Worm (Caenorhabditis elegans): ENCODE data around the gene C15H11.13.

The C15H11.13 gene

ce11 chrV:14440841-14441240 is 46.0 kb downstream of the C15H11.13 start, which contains the start of gene F23B12.4:
TSS of gene F23B12.4 (plus strand) at chrV:14441141.
- TF ChIP-seq sox-2 (GFP tag; IDR thresholded peaks at IDR 0.05) (no peak), C38D4.7 (GFP tag; optimal IDR thresholded peaks at IDR 0.05) (no peak), tbx-7 (tag; optimal IDR thresholded peaks at IDR 0.05) (no peak), che-1 (tag; optimal IDR thresholded peaks at IDR 0.05) (no peak), nfya-1 (tag; optimal IDR thresholded peaks at IDR 0.05) (no peak), ttx-3 (tag; optimal IDR thresholded peaks at IDR 0.05) (no peak), pqm-1 (tag; optimal IDR thresholded peaks at IDR 0.05) (no peak), pha-4 (tag; optimal IDR thresholded peaks at IDR 0.05) (no peak), madf-2 (tag; optimal IDR thresholded peaks at IDR 0.05) (no peak), zip-5 (tag; optimal IDR thresholded peaks at IDR 0.05) (no peak), pag-3 (tag; optimal IDR thresholded peaks at IDR 0.05; ENCODE audit: borderline replicate concordance) (no peak), ceh-34 (tag; optimal IDR thresholded peaks at IDR 0.05) (no peak), Y22D7AL.16 (tag; optimal IDR thresholded peaks at IDR 0.05) (no peak), fkh-6 (tag; optimal IDR thresholded peaks at IDR 0.05) (no peak)

DNA sequence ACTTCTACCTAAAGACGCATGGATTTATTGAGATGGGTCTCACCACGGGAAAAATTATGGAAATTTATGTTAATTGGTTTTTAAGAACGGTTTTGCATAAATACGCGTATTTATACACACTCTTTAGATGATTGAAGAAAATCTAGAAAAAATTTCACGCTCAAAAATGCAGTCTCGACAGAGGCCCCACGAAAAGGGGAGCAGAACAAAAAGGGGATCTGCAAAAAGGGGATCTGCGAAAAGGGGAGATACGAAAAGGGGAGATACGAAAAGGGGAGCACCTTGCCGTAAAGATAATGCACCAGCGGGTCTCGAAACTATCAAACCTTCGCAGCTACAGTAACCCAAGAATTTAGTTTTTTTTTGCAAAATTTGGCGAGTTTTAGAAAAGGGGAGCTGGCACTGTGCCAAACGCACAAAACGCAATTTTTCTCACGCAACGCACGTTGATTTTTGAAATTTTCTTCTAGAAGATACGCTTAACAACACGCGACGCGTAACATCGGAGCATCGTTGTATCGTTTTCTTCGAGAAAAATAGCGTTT is 48.7 kb downstream of the C15H11.13 start:
- TF ChIP-seq rnt-1 (tag; optimal IDR thresholded peaks at IDR 0.05) (peak; percentile 14), zip-5 (tag; optimal IDR thresholded peaks at IDR 0.05) (peak; percentile 23), C08G9.2 (tag; optimal IDR thresholded peaks at IDR 0.05) (peak; percentile 68), ceh-14 (tag; optimal IDR thresholded peaks at IDR 0.05) (peak; percentile 50), fax-1 (tag; optimal IDR thresholded peaks at IDR 0.05) (peak; percentile 25), dmd-4 (tag; optimal IDR thresholded peaks at IDR 0.05; ENCODE audit: borderline replicate concordance) (peak; percentile 34), ceh-2 (tag; optimal IDR thresholded peaks at IDR 0.05) (peak; percentile 45), tbx-7 (tag; optimal IDR thresholded peaks at IDR 0.05) (peak; percentile 25), ceh-31 (tag; optimal IDR thresholded peaks at IDR 0.05) (peak; percentile 83), lim-6 (tag; optimal IDR thresholded peaks at IDR 0.05) (peak; percentile 50), tbx-2 (tag; optimal IDR thresholded peaks at IDR 0.05) (peak; percentile 72)

All from whole organism, late embryonic.